Worm (Caenorhabditis elegans): ENCODE measurements around the gene irld-44.

irld-44 gene

DNA sequence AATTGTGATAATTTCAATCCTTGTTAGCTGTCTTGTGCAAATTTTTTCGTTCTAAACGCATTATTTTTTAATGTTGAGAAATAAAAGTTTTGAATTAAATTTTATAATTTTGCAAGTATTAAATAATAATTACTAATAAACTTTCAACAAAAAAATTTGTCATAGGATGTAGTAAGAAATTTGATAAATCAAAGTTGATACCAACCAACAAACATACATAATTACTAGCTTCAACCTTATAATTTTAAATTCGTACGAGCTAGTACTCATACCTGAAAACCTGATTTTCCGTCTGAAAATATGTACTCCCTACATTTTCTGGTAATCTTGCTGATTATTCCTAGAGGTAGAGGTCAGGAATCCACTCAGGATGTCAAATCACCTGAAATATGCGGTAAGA is at the start of gene irld-44:
Gene irld-44, plus strand, starts transcription at position 301 of the 400 bp plus-strand sequence.
- no peak for TF ChIP-seq ref-1 (GFP tag; conservative IDR thresholded peaks at IDR 0.05)
- TF ChIP-seq ztf-29 (GFP tag; IDR thresholded peaks at IDR 0.05) = no peak
- TF ChIP-seq cog-1 (tag; optimal IDR thresholded peaks at IDR 0.05) = no peak
- no peak for TF ChIP-seq ztf-23 (GFP tag; IDR thresholded peaks at IDR 0.05)
- TF ChIP-seq flt-1 (GFP tag; IDR thresholded peaks at IDR 0.05) = no peak

DNA sequence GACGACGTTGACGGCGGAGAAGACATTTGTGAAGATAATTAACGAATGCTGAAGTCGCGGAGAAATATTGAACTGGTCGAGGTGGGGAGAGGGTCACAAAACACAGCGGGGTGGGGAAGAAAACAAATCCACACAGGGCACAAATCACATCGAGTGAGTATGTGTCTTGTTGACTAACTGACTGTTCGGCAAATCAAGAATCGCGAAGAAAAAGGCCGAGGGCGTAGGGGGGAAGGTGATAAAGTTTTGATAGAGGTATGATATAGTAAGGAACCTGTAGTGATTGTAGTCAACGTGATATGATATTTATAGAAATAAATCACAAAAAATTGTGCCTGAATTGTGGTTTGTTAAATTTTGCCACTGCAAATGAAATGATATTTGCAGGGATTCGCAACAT is 43.4 kb upstream of the irld-44 start, which contains the start of gene nhr-178:
Gene nhr-178, minus strand, starts transcription at position 164 of the 400 bp plus-strand sequence.
- no peak for TF ChIP-seq cog-1 (tag; optimal IDR thresholded peaks at IDR 0.05)
- TF ChIP-seq med-1 (GFP tag; optimal IDR thresholded peaks at IDR 0.05; ENCODE audit: insufficient read depth) = no peak
- TF ChIP-seq tab-1 (GFP tag; IDR thresholded peaks at IDR 0.05) = no peak
- TF ChIP-seq klf-2 (GFP tag; conservative IDR thresholded peaks at IDR 0.05) = no peak
- TF ChIP-seq ref-1 (GFP tag; conservative IDR thresholded peaks at IDR 0.05) = no peak
- no peak for TF ChIP-seq T22C8.4 (GFP tag; IDR thresholded peaks at IDR 0.05)
- no peak for TF ChIP-seq flt-1 (GFP tag; IDR thresholded peaks at IDR 0.05)
- no peak for TF ChIP-seq ztf-29 (GFP tag; IDR thresholded peaks at IDR 0.05)
- TF ChIP-seq ztf-23 (GFP tag; IDR thresholded peaks at IDR 0.05) = no peak

DNA sequence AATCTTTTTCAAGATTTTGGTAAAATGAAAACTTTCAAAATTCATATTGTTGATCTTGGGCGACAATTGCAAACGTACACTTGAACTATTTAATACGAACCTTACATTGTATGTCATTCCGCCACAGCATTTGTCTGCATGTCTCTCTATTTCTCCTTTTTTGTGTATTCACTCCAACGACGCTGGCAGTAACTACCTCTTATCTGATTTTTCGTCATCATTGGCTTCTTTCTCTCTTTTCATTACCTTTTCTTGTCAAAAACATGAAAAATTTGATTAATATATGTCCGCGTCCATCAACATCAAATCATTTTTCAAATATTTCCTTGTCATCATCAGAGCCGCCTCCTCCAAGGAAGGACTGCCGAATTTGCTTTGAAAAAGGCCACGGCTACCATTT is 41.0 kb upstream of the irld-44 start, which contains the start of gene nhr-177:
Gene nhr-177, plus strand, starts transcription at position 167 of the 400 bp plus-strand sequence.
- TF ChIP-seq cog-1 (tag; optimal IDR thresholded peaks at IDR 0.05) (no peak), ref-1 (GFP tag; conservative IDR thresholded peaks at IDR 0.05) (no peak), flt-1 (GFP tag; IDR thresholded peaks at IDR 0.05) (no peak), ztf-23 (GFP tag; IDR thresholded peaks at IDR 0.05) (no peak)

DNA sequence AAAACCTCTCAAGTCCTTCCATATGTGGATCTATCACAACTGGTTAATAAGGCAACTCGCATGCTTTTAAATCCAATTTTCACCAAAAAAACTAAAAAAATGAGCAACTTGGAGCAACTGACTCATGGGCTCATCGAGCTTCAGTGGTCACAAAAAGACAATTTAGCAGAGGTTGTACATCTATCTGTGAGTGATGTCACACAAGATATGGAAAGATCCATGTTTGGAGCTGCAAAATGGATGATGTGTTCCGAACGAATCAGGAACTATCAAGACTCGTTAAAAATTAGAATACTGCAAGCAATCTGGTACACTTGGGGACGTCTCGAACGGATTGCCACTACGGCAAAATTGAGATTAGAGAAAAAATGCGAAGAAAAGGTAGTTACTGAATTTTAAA is 39.6 kb upstream of the irld-44 start:
- TF ChIP-seq ref-1 (GFP tag; conservative IDR thresholded peaks at IDR 0.05) (no peak), T22C8.4 (GFP tag; IDR thresholded peaks at IDR 0.05) (no peak), flt-1 (GFP tag; IDR thresholded peaks at IDR 0.05) (no peak)

DNA sequence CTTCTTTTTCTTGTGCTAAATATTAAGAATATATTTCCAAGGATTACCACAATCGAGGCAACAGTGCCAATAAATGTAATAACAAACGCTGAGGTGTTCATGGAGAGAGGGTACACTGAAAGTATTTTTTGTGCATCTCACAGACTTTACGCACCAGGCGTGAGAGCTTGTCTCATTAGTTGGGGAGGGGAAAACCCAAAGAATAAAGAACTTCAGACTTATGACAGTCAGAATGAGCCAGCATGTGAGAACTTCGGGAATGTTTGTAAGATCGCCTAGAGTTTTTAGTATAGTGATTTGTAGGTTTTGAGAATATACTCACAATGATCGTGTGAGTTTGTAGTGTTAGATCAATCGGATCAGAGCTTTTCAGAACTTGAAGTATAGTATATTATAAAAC is 36.4 kb upstream of the irld-44 start, which contains the start of gene srbc-41:
Gene srbc-41, minus strand, starts transcription at position 101 of the 400 bp plus-strand sequence.
- TF ChIP-seq klf-2 (GFP tag; conservative IDR thresholded peaks at IDR 0.05) (no peak), ztf-29 (GFP tag; IDR thresholded peaks at IDR 0.05) (no peak), flt-1 (GFP tag; IDR thresholded peaks at IDR 0.05) (no peak), med-1 (GFP tag; optimal IDR thresholded peaks at IDR 0.05; ENCODE audit: insufficient read depth) (no peak), tab-1 (GFP tag; IDR thresholded peaks at IDR 0.05) (no peak), ref-1 (GFP tag; conservative IDR thresholded peaks at IDR 0.05) (no peak), ztf-23 (GFP tag; IDR thresholded peaks at IDR 0.05) (no peak), cog-1 (tag; optimal IDR thresholded peaks at IDR 0.05) (no peak)

DNA sequence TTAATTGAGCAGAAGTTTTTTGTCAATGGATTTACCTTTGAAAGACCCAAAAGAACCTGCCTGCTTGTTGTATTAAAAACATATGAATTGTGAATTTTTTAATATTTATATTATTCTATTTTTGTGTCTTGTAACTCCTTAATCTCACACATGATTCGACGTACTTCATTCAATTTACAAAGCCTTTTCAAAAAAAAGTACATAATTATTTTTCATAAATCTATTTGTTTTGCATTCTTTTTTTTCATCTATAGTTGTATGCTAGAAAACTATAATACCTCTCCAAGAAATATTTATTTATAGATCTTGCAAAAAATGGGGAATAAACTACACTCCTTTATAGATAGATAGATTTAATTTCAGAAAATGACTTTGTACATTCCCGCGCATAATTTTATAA is 32.4 kb upstream of the irld-44 start, which contains the start of gene nhr-179:
Gene nhr-179, minus strand, starts transcription at position 101 of the 400 bp plus-strand sequence.
- TF ChIP-seq med-1 (GFP tag; optimal IDR thresholded peaks at IDR 0.05; ENCODE audit: insufficient read depth) = no peak
- no peak for TF ChIP-seq klf-2 (GFP tag; conservative IDR thresholded peaks at IDR 0.05)
- TF ChIP-seq ztf-23 (GFP tag; IDR thresholded peaks at IDR 0.05) = no peak
- no peak for TF ChIP-seq tab-1 (GFP tag; IDR thresholded peaks at IDR 0.05)
- TF ChIP-seq T22C8.4 (GFP tag; IDR thresholded peaks at IDR 0.05) = no peak
- no peak for TF ChIP-seq flt-1 (GFP tag; IDR thresholded peaks at IDR 0.05)
- TF ChIP-seq cog-1 (tag; optimal IDR thresholded peaks at IDR 0.05) = no peak
- TF ChIP-seq ref-1 (GFP tag; conservative IDR thresholded peaks at IDR 0.05) = no peak
- TF ChIP-seq ztf-29 (GFP tag; IDR thresholded peaks at IDR 0.05) = no peak

DNA sequence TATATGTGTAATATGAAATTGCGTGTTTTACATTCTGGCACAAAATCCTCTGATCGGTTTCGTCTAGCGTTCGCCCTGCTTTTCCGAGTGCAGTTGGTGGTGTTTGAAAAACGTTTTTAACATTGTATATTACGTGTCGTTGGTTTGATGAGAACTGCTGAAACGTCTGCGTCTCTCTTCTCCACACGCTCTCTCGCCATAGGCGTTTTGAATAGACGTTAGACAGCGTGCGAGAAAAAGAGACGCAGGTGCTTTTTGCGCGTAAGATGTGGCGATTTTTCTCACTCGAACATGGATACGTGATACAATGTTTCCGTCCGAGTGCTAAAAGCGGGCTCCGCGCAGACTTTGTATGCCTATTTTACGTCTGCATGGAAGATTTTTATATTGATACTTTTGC is 30.6 kb upstream of the irld-44 start:
- TF ChIP-seq ztf-23 (GFP tag; IDR thresholded peaks at IDR 0.05) (no peak), cog-1 (tag; optimal IDR thresholded peaks at IDR 0.05) (no peak), flt-1 (GFP tag; IDR thresholded peaks at IDR 0.05) (no peak), tab-1 (GFP tag; IDR thresholded peaks at IDR 0.05) (no peak), ztf-29 (GFP tag; IDR thresholded peaks at IDR 0.05) (no peak), ref-1 (GFP tag; conservative IDR thresholded peaks at IDR 0.05) (no peak), T22C8.4 (GFP tag; IDR thresholded peaks at IDR 0.05) (no peak), med-1 (GFP tag; optimal IDR thresholded peaks at IDR 0.05; ENCODE audit: insufficient read depth) (no peak), klf-2 (GFP tag; conservative IDR thresholded peaks at IDR 0.05) (no peak)

DNA sequence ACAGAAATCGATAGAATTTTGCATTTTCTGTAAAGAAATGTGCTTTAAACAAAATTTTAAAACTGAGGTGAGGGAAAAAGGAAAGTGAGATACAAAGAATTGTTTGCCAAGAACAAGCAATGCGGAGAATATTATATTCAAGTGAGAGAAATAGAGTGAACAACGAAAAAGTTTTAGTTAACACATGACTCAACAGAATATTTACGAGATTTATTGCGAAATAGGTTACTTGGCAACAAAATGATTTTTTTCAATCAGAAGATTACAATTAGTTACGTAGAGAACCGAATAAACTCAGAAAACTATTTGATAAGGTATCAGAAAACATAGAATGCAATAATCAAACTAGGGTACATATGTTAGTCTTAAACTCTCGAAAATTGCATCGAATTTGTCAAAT is 29.7 kb upstream of the irld-44 start, which contains the start of gene nhr-117:
Gene nhr-117, minus strand, starts transcription at position 27 of the 400 bp plus-strand sequence.
- TF ChIP-seq T22C8.4 (GFP tag; IDR thresholded peaks at IDR 0.05) = no peak
- TF ChIP-seq flt-1 (GFP tag; IDR thresholded peaks at IDR 0.05) = no peak
- no peak for TF ChIP-seq cog-1 (tag; optimal IDR thresholded peaks at IDR 0.05)
- no peak for TF ChIP-seq tab-1 (GFP tag; IDR thresholded peaks at IDR 0.05)
- no peak for TF ChIP-seq ref-1 (GFP tag; conservative IDR thresholded peaks at IDR 0.05)
- no peak for TF ChIP-seq ztf-23 (GFP tag; IDR thresholded peaks at IDR 0.05)
- TF ChIP-seq med-1 (GFP tag; optimal IDR thresholded peaks at IDR 0.05; ENCODE audit: insufficient read depth) = no peak
- no peak for TF ChIP-seq ztf-29 (GFP tag; IDR thresholded peaks at IDR 0.05)
- no peak for TF ChIP-seq klf-2 (GFP tag; conservative IDR thresholded peaks at IDR 0.05)

DNA sequence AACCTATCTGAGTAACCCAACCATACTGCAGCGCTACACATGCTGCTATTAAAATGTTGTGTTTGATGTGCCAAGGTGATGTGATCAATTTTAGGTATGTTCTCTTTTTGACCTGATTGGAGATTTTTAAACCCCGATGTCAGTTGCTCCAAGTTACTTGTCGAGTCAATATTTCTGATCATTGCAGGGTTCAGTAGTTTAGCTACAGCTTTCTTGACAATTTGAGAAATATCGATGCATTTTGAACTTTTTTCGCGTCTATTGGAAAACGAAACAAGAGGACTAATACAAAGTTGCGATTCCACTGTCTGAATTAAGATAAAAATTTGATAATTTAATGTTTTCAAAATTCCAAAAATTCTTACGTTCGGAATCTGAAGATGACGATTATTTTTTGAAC is 27.7 kb upstream of the irld-44 start:
- TF ChIP-seq ztf-29 (GFP tag; IDR thresholded peaks at IDR 0.05) = no peak
- no peak for TF ChIP-seq med-1 (GFP tag; optimal IDR thresholded peaks at IDR 0.05; ENCODE audit: insufficient read depth)
- no peak for TF ChIP-seq ztf-23 (GFP tag; IDR thresholded peaks at IDR 0.05)
- TF ChIP-seq cog-1 (tag; optimal IDR thresholded peaks at IDR 0.05) = no peak
- TF ChIP-seq T22C8.4 (GFP tag; IDR thresholded peaks at IDR 0.05) = no peak
- TF ChIP-seq flt-1 (GFP tag; IDR thresholded peaks at IDR 0.05) = no peak
- TF ChIP-seq ref-1 (GFP tag; conservative IDR thresholded peaks at IDR 0.05) = no peak
- TF ChIP-seq klf-2 (GFP tag; conservative IDR thresholded peaks at IDR 0.05) = no peak
- TF ChIP-seq tab-1 (GFP tag; IDR thresholded peaks at IDR 0.05) = no peak

DNA sequence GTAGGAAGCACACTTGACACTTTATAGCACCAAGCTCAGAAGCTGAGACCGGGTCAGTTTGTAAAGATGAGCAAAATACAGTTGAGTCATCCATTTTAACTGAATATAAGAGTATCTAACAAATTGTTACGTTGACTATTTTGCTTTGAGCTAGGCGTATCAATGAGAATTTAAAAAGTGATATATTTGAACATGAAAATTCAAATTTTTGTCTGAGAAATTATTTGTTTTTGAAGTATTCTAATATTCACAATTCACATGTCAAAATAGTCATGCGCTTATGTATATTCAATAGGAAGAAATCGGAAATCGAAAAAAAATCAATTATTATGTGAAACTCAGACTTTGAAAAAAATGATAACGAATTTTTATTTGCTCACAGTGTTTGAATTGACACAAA is 26.8 kb upstream of the irld-44 start, which contains the start of gene nhr-110:
Gene nhr-110, minus strand, starts transcription at position 101 of the 400 bp plus-strand sequence.
- TF ChIP-seq ztf-23 (GFP tag; IDR thresholded peaks at IDR 0.05) (no peak), med-1 (GFP tag; optimal IDR thresholded peaks at IDR 0.05; ENCODE audit: insufficient read depth) (no peak), T22C8.4 (GFP tag; IDR thresholded peaks at IDR 0.05) (no peak), klf-2 (GFP tag; conservative IDR thresholded peaks at IDR 0.05) (no peak), ztf-29 (GFP tag; IDR thresholded peaks at IDR 0.05) (no peak), ref-1 (GFP tag; conservative IDR thresholded peaks at IDR 0.05) (no peak), cog-1 (tag; optimal IDR thresholded peaks at IDR 0.05) (no peak), tab-1 (GFP tag; IDR thresholded peaks at IDR 0.05) (no peak), flt-1 (GFP tag; IDR thresholded peaks at IDR 0.05) (no peak)
